Fruit fly (Drosophila melanogaster): ENCODE results near the gene CG32563.
A peak's percentile ranks its signal among the peaks of the same experiment; 100 is the strongest.

Gene CG32563

dm6 chrX:17176542-17176941, 31.7 kb upstream of the CG32563 start (continued):
- TF ChIP-seq Usf (GFP tag; optimal IDR thresholded peaks at IDR 0.05): no peak
- no peak for TF ChIP-seq Hr78 (GFP tag; optimal IDR thresholded peaks at IDR 0.05)
- TF ChIP-seq E2f2 (GFP tag; IDR thresholded peaks at IDR 0.05): 0 out of 2 replicates have a peak, but pooled peaks have one; percentile 32
- TF ChIP-seq CG15479 (GFP tag; optimal IDR thresholded peaks at IDR 0.05): no peak
- no peak for TF ChIP-seq CG4360 (GFP tag; IDR thresholded peaks at IDR 0.05)
- TF ChIP-seq CG1233 (GFP tag; optimal IDR thresholded peaks at IDR 0.05): peak; percentile 43
- TF ChIP-seq C15 (GFP tag; IDR thresholded peaks at IDR 0.05): no peak
- TF ChIP-seq CG17361 (GFP tag; IDR thresholded peaks at IDR 0.05): 0 out of 3 replicates have a peak, but pooled peaks have one; percentile 32
- no peak for TF ChIP-seq CG18476 (GFP tag; optimal IDR thresholded peaks at IDR 0.05)
- TF ChIP-seq ara (GFP tag; IDR thresholded peaks at IDR 0.05): 0 out of 2 replicates have a peak, but pooled peaks have one; percentile 35
- peak; percentile 68 for TF ChIP-seq Ets65A (GFP tag)
- peak; percentile 40 for TF ChIP-seq Myb (GFP tag; optimal IDR thresholded peaks at IDR 0.05)
- no peak for TF ChIP-seq sc (optimal IDR thresholded peaks at IDR 0.05)
- TF ChIP-seq sc (GFP tag; optimal IDR thresholded peaks at IDR 0.05): no peak
- peak; percentile 7 for TF ChIP-seq gro (GFP tag; optimal IDR thresholded peaks at IDR 0.05)
- peak; percentile 5 for TF ChIP-seq dm (GFP tag; optimal IDR thresholded peaks at IDR 0.05)
- peak; percentile 51 for TF ChIP-seq PHDP (tag; optimal IDR thresholded peaks at IDR 0.05)
- TF ChIP-seq ind (GFP tag; optimal IDR thresholded peaks at IDR 0.05): peak; percentile 54
- TF ChIP-seq CG4854 (GFP tag; optimal IDR thresholded peaks at IDR 0.05): no peak
- TF ChIP-seq bsh (GFP tag; optimal IDR thresholded peaks at IDR 0.05): peak; percentile 29 to 31
- TF ChIP-seq zfh2 (GFP tag; optimal IDR thresholded peaks at IDR 0.05): no peak
- TF ChIP-seq CG11093 (GFP tag; IDR thresholded peaks at IDR 0.05): no peak
- peak; percentile 4 for TF ChIP-seq jumu (GFP tag; optimal IDR thresholded peaks at IDR 0.05)
- peak; percentile 13 for TF ChIP-seq CG9727 (GFP tag; optimal IDR thresholded peaks at IDR 0.05)
- TF ChIP-seq fru (optimal IDR thresholded peaks at IDR 0.05): no peak
- peak; percentile 41 for TF ChIP-seq CG4424 (GFP tag; optimal IDR thresholded peaks at IDR 0.05)
- TF ChIP-seq CG13296 (GFP tag; optimal IDR thresholded peaks at IDR 0.05): peak; percentile 38
- TF ChIP-seq pnt (GFP tag; optimal IDR thresholded peaks at IDR 0.05): peak; percentile 38
- no peak for TF ChIP-seq HmgZ (tag; optimal IDR thresholded peaks at IDR 0.05)
- no peak for TF ChIP-seq Neu2 (GFP tag; optimal IDR thresholded peaks at IDR 0.05; ENCODE audit: borderline replicate concordance)
- no peak for TF ChIP-seq CG11085 (GFP tag; IDR thresholded peaks at IDR 0.05)
- no peak for TF ChIP-seq fd64A (GFP tag; optimal IDR thresholded peaks at IDR 0.05)
- TF ChIP-seq CG13424 (tag; optimal IDR thresholded peaks at IDR 0.05): peak; percentile 57
- TF ChIP-seq Stat92E (GFP tag; optimal IDR thresholded peaks at IDR 0.05): no peak
- peak; percentile 63 for TF ChIP-seq CG17359 (tag; optimal IDR thresholded peaks at IDR 0.05)
- TF ChIP-seq CG11456 (GFP tag; IDR thresholded peaks at IDR 0.05): 0 out of 3 replicates have a peak, but pooled peaks have one; percentile 14
- no peak for TF ChIP-seq CG6765 (GFP tag; optimal IDR thresholded peaks at IDR 0.05)
- TF ChIP-seq Trl (optimal IDR thresholded peaks at IDR 0.05): no peak
- TF ChIP-seq Trl (GFP tag; optimal IDR thresholded peaks at IDR 0.05): peak; percentile 59
- TF ChIP-seq CG3163 (GFP tag; optimal IDR thresholded peaks at IDR 0.05): no peak
- no peak for TF ChIP-seq CG8765 (GFP tag; IDR thresholded peaks at IDR 0.05)
- TF ChIP-seq Lim3 (GFP tag; IDR thresholded peaks at IDR 0.05): no peak
- peak; percentile 32 for TF ChIP-seq scrt (GFP tag; optimal IDR thresholded peaks at IDR 0.05)
- TF ChIP-seq CG1024 (GFP tag; IDR thresholded peaks at IDR 0.05): no peak
- TF ChIP-seq CG7357 (GFP tag; IDR thresholded peaks at IDR 0.05): 0 out of 3 replicates have a peak, but pooled peaks have one; percentile 34
- peak; percentile 32 for TF ChIP-seq CG12769 (tag; optimal IDR thresholded peaks at IDR 0.05)
- TF ChIP-seq cg (GFP tag; optimal IDR thresholded peaks at IDR 0.05): no peak
- TF ChIP-seq CG6683 (GFP tag; optimal IDR thresholded peaks at IDR 0.05): no peak
- 0 out of 2 replicates have a peak, but pooled peaks have one; percentile 25 for TF ChIP-seq ranshi (GFP tag; IDR thresholded peaks at IDR 0.05)
- peak; percentile 27 for TF ChIP-seq CG10543 (GFP tag; optimal IDR thresholded peaks at IDR 0.05)
- TF ChIP-seq CG2875 (GFP tag; optimal IDR thresholded peaks at IDR 0.05): no peak
- 0 out of 2 replicates have a peak, but pooled peaks have one; percentile 56 for TF ChIP-seq sob (GFP tag; IDR thresholded peaks at IDR 0.05)
